Fruit fly (Drosophila melanogaster) whole organism, embryonic: ENCODE data around the gene CG34163.

Experiments used
- Asciz ChIP-seq: fragments of 200-800 bp; sonication (Bioruptor generic); optimal IDR thresholded peaks from 2 replicates; lab custom pipeline; 2017; ENCODE audit warnings: missing biosample characterization, mild to moderate bottlenecking, missing genetic modification characterization, missing genetic modification reagents
- Atf3 ChIP-seq: fragments of 200-800 bp; sonication (Bioruptor generic); optimal IDR thresholded peaks from 3 replicates; lab custom pipeline; 2016; ENCODE audit warnings: missing biosample characterization, missing genetic modification characterization
- Bgb ChIP-seq: fragments of 200-800 bp; sonication (Bioruptor generic); IDR thresholded peaks from 2 replicates; pipeline ENCODE4 v1.3.6; 2022; ENCODE audit warnings: missing biosample characterization, missing genetic modification characterization; ENCODE audit not compliant: partially characterized antibody
- C15 ChIP-seq: fragments of 200-800 bp; sonication (Bioruptor generic); IDR thresholded peaks from 3 replicates; pipeline ENCODE4 v1.3.6; 2022; ENCODE audit warnings: missing biosample characterization, missing genetic modification characterization
- CG11247 ChIP-seq: fragments of 200-800 bp; sonication (Bioruptor generic); IDR thresholded peaks from 2 replicates; pipeline ENCODE4 v1.3.6; 2022; ENCODE audit warnings: missing biosample characterization, missing genetic modification characterization
- CG12391 ChIP-seq: fragments of 200-800 bp; sonication (Bioruptor generic); optimal IDR thresholded peaks from 3 replicates; lab custom pipeline; 2018; ENCODE audit warnings: missing biosample characterization, mild to moderate bottlenecking, missing genetic modification characterization, moderate library complexity
- CG13123 ChIP-seq: fragments of 200-800 bp; sonication (Bioruptor generic); optimal IDR thresholded peaks from 2 replicates; lab custom pipeline; 2016; ENCODE audit warnings: missing biosample characterization, missing genetic modification characterization
- CG13775 ChIP-seq: fragments of 200-800 bp; sonication (Bioruptor generic); optimal IDR thresholded peaks from 3 replicates; lab custom pipeline; 2017; ENCODE audit warnings: missing biosample characterization, mild to moderate bottlenecking, missing genetic modification characterization
- CG14710 ChIP-seq: fragments of 200-800 bp; sonication (Bioruptor generic); optimal IDR thresholded peaks from 3 replicates; lab custom pipeline; 2019; ENCODE audit warnings: missing biosample characterization, mild to moderate bottlenecking, missing genetic modification characterization, moderate library complexity
- CG15073 ChIP-seq: fragments of 200-800 bp; sonication (Bioruptor generic); optimal IDR thresholded peaks from 2 replicates; lab custom pipeline; 2016; ENCODE audit warnings: missing biosample characterization, missing genetic modification characterization
- CG16863 ChIP-seq: fragments of 200-800 bp; sonication (Bioruptor generic); optimal IDR thresholded peaks from 3 replicates; lab custom pipeline; 2016; ENCODE audit warnings: missing biosample characterization, missing genetic modification characterization
- CG31365 ChIP-seq: fragments of 200-800 bp; sonication (Bioruptor generic); optimal IDR thresholded peaks from 2 replicates; lab custom pipeline; 2018; ENCODE audit warnings: missing biosample characterization, mild to moderate bottlenecking, missing genetic modification characterization
- CG32767 ChIP-seq: fragments of 200-800 bp; sonication (Bioruptor generic); IDR thresholded peaks from 2 replicates; pipeline ENCODE4 v1.3.6; 2022; ENCODE audit warnings: missing biosample characterization, missing genetic modification characterization
- CG3281 ChIP-seq: fragments of 200-800 bp; sonication (Bioruptor generic); optimal IDR thresholded peaks from 3 replicates; lab custom pipeline; 2017; ENCODE audit warnings: missing biosample characterization, mild to moderate bottlenecking, missing genetic modification characterization
- CG34422 ChIP-seq: fragments of 200-800 bp; sonication (Bioruptor generic); IDR thresholded peaks from 3 replicates; pipeline ENCODE4 v1.3.6; 2022; ENCODE audit warnings: missing biosample characterization, missing genetic modification characterization
- CG3838 ChIP-seq: fragments of 200-800 bp; sonication (Bioruptor generic); optimal IDR thresholded peaks from 3 replicates; lab custom pipeline; 2016; ENCODE audit warnings: missing biosample characterization, missing genetic modification characterization
- CG4282 ChIP-seq: fragments of 200-800 bp; sonication (Bioruptor generic); optimal IDR thresholded peaks from 2 replicates; lab custom pipeline; 2016; ENCODE audit warnings: missing biosample characterization, missing genetic modification characterization
- CG6654 ChIP-seq: fragments of 200-800 bp; sonication (Bioruptor generic); optimal IDR thresholded peaks from 2 replicates; lab custom pipeline; 2017; ENCODE audit warnings: missing biosample characterization, mild to moderate bottlenecking, missing genetic modification characterization
- CG8944 ChIP-seq: fragments of 200-800 bp; sonication (Bioruptor generic); optimal IDR thresholded peaks from 3 replicates; lab custom pipeline; 2016; ENCODE audit warnings: missing biosample characterization, missing genetic modification characterization
- CG9437 ChIP-seq: fragments of 200-800 bp; sonication (Bioruptor generic); optimal IDR thresholded peaks from 2 replicates; lab custom pipeline; 2018; ENCODE audit warnings: missing biosample characterization, mild to moderate bottlenecking, missing genetic modification characterization
- CG9876 ChIP-seq: fragments of 200-800 bp; sonication (Bioruptor generic); optimal IDR thresholded peaks from 2 replicates; lab custom pipeline; 2016; ENCODE audit warnings: missing biosample characterization, missing genetic modification characterization
- Dfd ChIP-seq, 2 experiments: fragments of >200 bp; optimal IDR thresholded peaks; 2 replicates each; lab custom pipeline; 2017; ENCODE audit warnings: missing biosample characterization in 2 of 2, missing genetic modification characterization in 2 of 2
- Gsc ChIP-seq: fragments of 200-800 bp; sonication (Bioruptor generic); IDR thresholded peaks from 2 replicates; pipeline ENCODE4 v1.3.6; 2022; ENCODE audit warnings: missing biosample characterization, missing genetic modification characterization
- HLHmδ ChIP-seq: fragments of 200-800 bp; sonication (Bioruptor generic); optimal IDR thresholded peaks from 2 replicates; lab custom pipeline; 2018; ENCODE audit warnings: missing biosample characterization, mild to moderate bottlenecking, missing genetic modification characterization, moderate library complexity
- HmgZ ChIP-seq: fragments of 200-800 bp; sonication (Bioruptor generic); optimal IDR thresholded peaks from 2 replicates; lab custom pipeline; 2018; ENCODE audit warnings: missing biosample characterization, mild to moderate bottlenecking, missing genetic modification characterization
- Lpt ChIP-seq: fragments of >200 bp; optimal IDR thresholded peaks from 2 replicates; lab custom pipeline; 2018; ENCODE audit warnings: missing biosample characterization, missing genetic modification characterization
- Meics ChIP-seq: fragments of 200-800 bp; sonication (Bioruptor generic); optimal IDR thresholded peaks from 2 replicates; lab custom pipeline; 2017; ENCODE audit warnings: missing biosample characterization, mild to moderate bottlenecking, missing genetic modification characterization
- NC2β ChIP-seq: fragments of 200-800 bp; sonication (Bioruptor generic); optimal IDR thresholded peaks from 2 replicates; lab custom pipeline; 2016; ENCODE audit warnings: missing biosample characterization, missing genetic modification characterization
- Oaz ChIP-seq: fragments of 200-800 bp; sonication (Bioruptor generic); IDR thresholded peaks from 2 replicates; pipeline ENCODE4 v1.3.6; 2022; ENCODE audit warnings: missing biosample characterization, missing genetic modification characterization
- Poxn ChIP-seq: fragments of 200-800 bp; sonication (Bioruptor generic); IDR thresholded peaks from 2 replicates; pipeline ENCODE4 v1.3.6; 2022; ENCODE audit warnings: missing biosample characterization, missing genetic modification characterization
- amos ChIP-seq: fragments of 200-800 bp; sonication (Bioruptor generic); IDR thresholded peaks from 2 replicates; pipeline ENCODE4 v1.3.6; 2022; ENCODE audit warnings: missing biosample characterization, missing genetic modification characterization; ENCODE audit not compliant: partially characterized antibody
- bowl ChIP-seq: fragments of 200-800 bp; sonication (Bioruptor generic); IDR thresholded peaks from 2 replicates; pipeline ENCODE4 v1.3.6; 2022; ENCODE audit warnings: missing biosample characterization, missing genetic modification characterization
- croc ChIP-seq: fragments of 200-800 bp; sonication (Bioruptor generic); conservative IDR thresholded peaks from 3 replicates; pipeline ENCODE4 v1.3.6; 2022; ENCODE audit warnings: missing biosample characterization, missing genetic modification characterization
- cwo ChIP-seq: fragments of 200-800 bp; sonication (Bioruptor generic); optimal IDR thresholded peaks from 3 replicates; lab custom pipeline; 2017; ENCODE audit warnings: missing biosample characterization, missing genetic modification characterization, mild to moderate bottlenecking, moderate library complexity, missing genetic modification reagents
- dmrt11E ChIP-seq: fragments of 200-800 bp; sonication (Bioruptor generic); optimal IDR thresholded peaks from 3 replicates; lab custom pipeline; 2018; ENCODE audit warnings: missing biosample characterization, mild to moderate bottlenecking, missing genetic modification characterization, moderate library complexity
- emc ChIP-seq: fragments of 200-800 bp; sonication (Bioruptor generic); optimal IDR thresholded peaks from 2 replicates; lab custom pipeline; 2016; ENCODE audit warnings: missing biosample characterization, missing genetic modification characterization
- fd102C ChIP-seq: fragments of 200-800 bp; sonication (Bioruptor generic); optimal IDR thresholded peaks from 2 replicates; lab custom pipeline; 2018; ENCODE audit warnings: missing biosample characterization, mild to moderate bottlenecking, missing genetic modification characterization, moderate library complexity
- gcm ChIP-seq: fragments of 200-800 bp; sonication (Bioruptor generic); optimal IDR thresholded peaks from 2 replicates; lab custom pipeline; 2019; ENCODE audit warnings: missing biosample characterization, mild to moderate bottlenecking, missing genetic modification characterization, moderate library complexity
- ind ChIP-seq: fragments of 200-800 bp; sonication (Bioruptor generic); optimal IDR thresholded peaks from 3 replicates; lab custom pipeline; 2016; ENCODE audit warnings: missing biosample characterization, missing genetic modification characterization
- jumu ChIP-seq: fragments of 200-800 bp; sonication (Bioruptor generic); optimal IDR thresholded peaks from 3 replicates; lab custom pipeline; 2016; ENCODE audit warnings: missing biosample characterization, missing genetic modification characterization
- lab ChIP-seq: fragments of 200-800 bp; sonication (Bioruptor generic); optimal IDR thresholded peaks from 3 replicates; lab custom pipeline; 2017; ENCODE audit warnings: missing biosample characterization, missing genetic modification characterization, mild to moderate bottlenecking, moderate library complexity, missing genetic modification reagents
- maf-S ChIP-seq: fragments of 200-800 bp; sonication (Bioruptor generic); optimal IDR thresholded peaks from 2 replicates; lab custom pipeline; 2016; ENCODE audit warnings: missing biosample characterization, missing genetic modification characterization
- org-1 ChIP-seq: fragments of 200-800 bp; sonication (Bioruptor generic); optimal IDR thresholded peaks from 2 replicates; lab custom pipeline; 2017; ENCODE audit warnings: missing biosample characterization, missing genetic modification characterization
- pb ChIP-seq: fragments of 200-800 bp; sonication (Bioruptor generic); optimal IDR thresholded peaks from 3 replicates; lab custom pipeline; 2016; ENCODE audit warnings: missing biosample characterization, missing genetic modification characterization
- pros ChIP-seq: fragments of 200-800 bp; sonication (Bioruptor generic); optimal IDR thresholded peaks from 3 replicates; lab custom pipeline; 2019; ENCODE audit warnings: missing biosample characterization, mild to moderate bottlenecking, missing genetic modification characterization, moderate library complexity
- sc ChIP-seq, 3 experiments: fragments of >200 bp in 2 of 3; fragments of 200-800 bp in 1 of 3; sonication (Bioruptor generic) in 1 of 3; optimal IDR thresholded peaks; 2 replicates in 2 of 3; 3 replicates in 1 of 3; lab custom pipeline; 2017; ENCODE audit warnings: mild to moderate bottlenecking in 1 of 3, missing biosample characterization in 1 of 3, missing genetic modification characterization in 1 of 3, missing genetic modification reagents in 1 of 3
- sob ChIP-seq: fragments of 200-800 bp; sonication (Bioruptor generic); IDR thresholded peaks from 2 replicates; pipeline ENCODE4 v1.3.6; 2022; ENCODE audit warnings: missing biosample characterization, missing genetic modification characterization
- sqz ChIP-seq: fragments of 200-800 bp; sonication (Bioruptor generic); optimal IDR thresholded peaks from 3 replicates; lab custom pipeline; 2018; ENCODE audit warnings: missing biosample characterization, mild to moderate bottlenecking, missing genetic modification characterization
- trh ChIP-seq: fragments of 200-800 bp; sonication (Bioruptor generic); optimal IDR thresholded peaks from 2 replicates; lab custom pipeline; 2016; ENCODE audit warnings: missing biosample characterization, missing genetic modification characterization

The CG34163 gene

dm6 chr2L:12004211-12004979, 16.3 kb downstream of the CG34163 start (continued):
- TF ChIP-seq dmrt11E (tag; lab: Kevin White, UChicago) (peak; percentile 70), CG32767 (GFP tag; lab: Robert Waterston, UW) (no peak), CG8944 (GFP tag; lab: Kevin White, UChicago) (peak; percentile 24), HmgZ (tag; lab: Kevin White, UChicago) (peak; percentile 56), emc (peak; percentile 35), Oaz (GFP tag; lab: Robert Waterston, UW) (no peak), Poxn (GFP tag; lab: Robert Waterston, UW) (no peak), CG14710 (peak; percentile 64), pros (GFP tag; lab: Kevin White, UChicago) (peak; percentile 62), Bgb (GFP tag; lab: Robert Waterston, UW) (no peak), CG12391 (peak; percentile 65), sc (optimal IDR thresholded peaks at IDR 0.05; lab: Kevin White, UChicago) (no peak), sc (GFP tag; optimal IDR thresholded peaks at IDR 0.05; lab: Kevin White, UChicago) (peak; percentile 85), Gsc (no peak), org-1 (GFP tag; lab: Kevin White, UChicago) (peak; percentile 85), CG9437 (peak; percentile 18), NC2β (GFP tag; lab: Kevin White, UChicago) (peak; percentile 70), Dfd (GFP tag; optimal IDR thresholded peaks at IDR 0.05; lab: Kevin White, UChicago) (no peak), maf-S (GFP tag; lab: Kevin White, UChicago) (peak; percentile 25), Lpt (GFP tag; lab: Kevin White, UChicago) (no peak), bowl (GFP tag; lab: Robert Waterston, UW) (no peak), CG31365 (tag; lab: Kevin White, UChicago) (peak; percentile 77), croc (GFP tag; lab: Robert Waterston, UW) (no peak; the same call in 1 of the 3 replicates), Atf3 (peak; percentile 34), CG3838 (GFP tag; lab: Kevin White, UChicago) (peak; percentile 96), CG9876 (peak; percentile 21), Meics (GFP tag; lab: Kevin White, UChicago) (peak; percentile 60), sob (GFP tag; lab: Robert Waterston, UW) (no peak), amos (no peak), CG11247 (GFP tag; lab: Robert Waterston, UW) (no peak), Asciz (peak; percentile 85), HLHmδ (peak; percentile 80), CG34422 (GFP tag; lab: Robert Waterston, UW) (no peak), pb (GFP tag; lab: Kevin White, UChicago) (no peak), CG15073 (GFP tag; lab: Kevin White, UChicago) (no peak), CG13123 (GFP tag; lab: Kevin White, UChicago) (peak; percentile 76), trh (peak; percentile 58), ind (GFP tag; lab: Kevin White, UChicago) (no peak), jumu (GFP tag; lab: Kevin White, UChicago) (no peak), CG4282 (GFP tag; lab: Kevin White, UChicago) (peak; percentile 2), CG3281 (GFP tag; lab: Kevin White, UChicago) (peak; percentile 68), sqz (GFP tag; lab: Kevin White, UChicago) (peak; percentile 72), cwo (GFP tag; lab: Kevin White, UChicago) (peak; percentile 47), CG6654 (GFP tag; lab: Kevin White, UChicago) (peak; percentile 26), C15 (no peak), CG16863 (GFP tag; lab: Kevin White, UChicago) (peak; percentile 63), gcm (GFP tag; lab: Kevin White, UChicago) (peak; percentile 68), lab (GFP tag; lab: Kevin White, UChicago) (peak; percentile 81), CG13775 (GFP tag; lab: Kevin White, UChicago) (peak; percentile 10), fd102C (GFP tag; lab: Kevin White, UChicago) (peak; percentile 88)
